Worm (Caenorhabditis elegans) whole organism, L1 larva: ENCODE measurements around the gene H40L08.8.
A peak's percentile ranks its signal among the peaks of the same experiment; 100 is the strongest.

ENCODE experiments used
- F16B12.6 ChIP-seq: fragments of 150-350 bp; optimal IDR thresholded peaks from 2 replicates; lab custom pipeline; 2014; ENCODE audit warnings: missing biosample characterization, missing genetic modification characterization
- alr-1 ChIP-seq: fragments of 200-800 bp; sonication (Bioruptor generic); optimal IDR thresholded peaks from 2 replicates; lab custom pipeline; 2018; ENCODE audit warnings: borderline replicate concordance, mild to moderate bottlenecking, missing genetic modification characterization, missing compliant biosample characterization
- aly-2 ChIP-seq: fragments of 150-350 bp; optimal IDR thresholded peaks from 2 replicates; lab custom pipeline; 2014; ENCODE audit warnings: missing biosample characterization, missing genetic modification characterization
- blmp-1 ChIP-seq: fragments of 150-350 bp; optimal IDR thresholded peaks from 2 replicates; lab custom pipeline; 2014; ENCODE audit warnings: missing biosample characterization, missing genetic modification characterization
- ceh-63 ChIP-seq: fragments of 200-800 bp; sonication (Bioruptor generic); optimal IDR thresholded peaks from 2 replicates; lab custom pipeline; 2018; ENCODE audit warnings: mild to moderate bottlenecking, missing genetic modification characterization, missing compliant biosample characterization
- dpl-1 ChIP-seq, 3 experiments: fragments of 150-350 bp in 2 of 3; sonication (generic microtip) in 1 of 3; optimal IDR thresholded peaks; 2 replicates each; lab custom pipeline; 2014 to 2017; ENCODE audit warnings: missing biosample characterization in 3 of 3, missing genetic modification characterization in 3 of 3, missing genetic modification reagents in 3 of 3
- efl-1 ChIP-seq, 4 experiments: fragments of 150-350 bp; optimal IDR thresholded peaks in 3 of 4; peaks in 1 of 4; 1 replicate in 1 of 4; 2 replicates in 3 of 4; lab custom pipeline; 2014; ENCODE audit warnings: missing biosample characterization in 2 of 4, missing genetic modification characterization in 2 of 4, missing genetic modification reagents in 2 of 4
- elt-3 ChIP-seq, 6 experiments: fragments of 150-350 bp in 1 of 6; sonication (generic microtip); optimal IDR thresholded peaks; 2 replicates each; lab custom pipeline; 2017 to 2018; ENCODE audit warnings: missing biosample characterization in 6 of 6, missing genetic modification characterization in 6 of 6, inconsistent platforms in 1 of 6
- fos-1 ChIP-seq: fragments of 150-350 bp; optimal IDR thresholded peaks from 2 replicates; lab custom pipeline; 2014; ENCODE audit warnings: missing biosample characterization, missing genetic modification characterization
- grh-1 ChIP-seq: fragments of 200-800 bp; sonication (Bioruptor generic); IDR thresholded peaks from 2 replicates; pipeline ENCODE4 v1.3.6; 2022; ENCODE audit warnings: missing genetic modification reagents, missing genetic modification characterization, missing compliant biosample characterization
- hpl-2 ChIP-seq: fragments of 150-350 bp; optimal IDR thresholded peaks from 2 replicates; lab custom pipeline; 2014; ENCODE audit warnings: missing biosample characterization, missing genetic modification reagents, missing genetic modification characterization
- irx-1 ChIP-seq: sonication (generic microtip); optimal IDR thresholded peaks from 2 replicates; lab custom pipeline; 2016; ENCODE audit warnings: missing genetic modification characterization, missing compliant biosample characterization
- lin-14 ChIP-seq: fragments of 200-800 bp; sonication (Bioruptor generic); optimal IDR thresholded peaks from 2 replicates; lab custom pipeline; 2018; ENCODE audit warnings: mild to moderate bottlenecking, missing genetic modification characterization, moderate library complexity, missing compliant biosample characterization
- lin-15B ChIP-seq: fragments of 150-350 bp; sonication (generic microtip); optimal IDR thresholded peaks from 3 replicates; lab custom pipeline; 2014; ENCODE audit warnings: missing biosample characterization, missing genetic modification characterization
- lin-35 ChIP-seq, 2 experiments: fragments of 150-350 bp; optimal IDR thresholded peaks; 2 replicates each; lab custom pipeline; 2014; ENCODE audit warnings: missing biosample characterization in 2 of 2, missing genetic modification characterization in 2 of 2, missing genetic modification reagents in 2 of 2
- mdl-1 ChIP-seq, 2 experiments: fragments of 150-350 bp; optimal IDR thresholded peaks; 2 replicates each; lab custom pipeline; 2014 to 2017; ENCODE audit warnings: missing biosample characterization in 2 of 2, missing genetic modification characterization in 2 of 2, inconsistent platforms in 1 of 2
- nhr-19 ChIP-seq: fragments of 200-800 bp; sonication (Bioruptor generic); conservative IDR thresholded peaks from 2 replicates; pipeline ENCODE4 v1.3.6; 2022; ENCODE audit warnings: missing genetic modification characterization, missing compliant biosample characterization
- nhr-20 ChIP-seq: sonication (generic microtip); optimal IDR thresholded peaks from 2 replicates; lab custom pipeline; 2016; ENCODE audit warnings: mild to moderate bottlenecking, missing genetic modification characterization, missing compliant biosample characterization
- nhr-237 ChIP-seq: fragments of 150-350 bp; optimal IDR thresholded peaks from 2 replicates; lab custom pipeline; 2014; ENCODE audit warnings: missing biosample characterization, missing genetic modification characterization
- nhr-71 ChIP-seq: sonication (generic microtip); optimal IDR thresholded peaks from 2 replicates; lab custom pipeline; 2016; ENCODE audit warnings: mild to moderate bottlenecking, missing genetic modification characterization, moderate library complexity, missing compliant biosample characterization
- nhr-76 ChIP-seq: sonication (generic microtip); optimal IDR thresholded peaks from 2 replicates; lab custom pipeline; 2017; ENCODE audit warnings: missing biosample characterization, missing genetic modification characterization
- nhr-85 ChIP-seq: sonication (generic microtip); peaks from one replicate; lab custom pipeline; 2016; ENCODE audit warnings: missing genetic modification characterization, inconsistent platforms, missing compliant biosample characterization
- nhr-90 ChIP-seq: sonication (generic microtip); optimal IDR thresholded peaks from 2 replicates; lab custom pipeline; 2016; ENCODE audit warnings: mild to moderate bottlenecking, missing genetic modification characterization, missing compliant biosample characterization; ENCODE audit not compliant: poor library complexity
- pag-3 ChIP-seq: sonication (generic microtip); optimal IDR thresholded peaks from 2 replicates; lab custom pipeline; 2017; ENCODE audit warnings: missing genetic modification characterization, mild to moderate bottlenecking, missing compliant biosample characterization, antibody characterized with exemption, borderline replicate concordance; ENCODE audit not compliant: insufficient read depth
- snpc-4 ChIP-seq: fragments of 150-350 bp; optimal IDR thresholded peaks from 2 replicates; lab custom pipeline; 2014; ENCODE audit warnings: missing biosample characterization, missing genetic modification characterization
- snu-23 ChIP-seq: sonication (generic microtip); optimal IDR thresholded peaks from 2 replicates; lab custom pipeline; 2016; ENCODE audit warnings: missing genetic modification characterization, missing compliant biosample characterization
- sup-37 ChIP-seq: fragments of 200-800 bp; sonication (Bioruptor generic); optimal IDR thresholded peaks from 2 replicates; lab custom pipeline; 2018; ENCODE audit warnings: mild to moderate bottlenecking, missing genetic modification characterization, missing compliant biosample characterization
- tbx-2 ChIP-seq: sonication (generic microtip); optimal IDR thresholded peaks from 2 replicates; lab custom pipeline; 2016; ENCODE audit warnings: missing genetic modification characterization, missing compliant biosample characterization
- unc-130 ChIP-seq: fragments of 150-350 bp; optimal IDR thresholded peaks from 2 replicates; lab custom pipeline; 2017; ENCODE audit warnings: missing biosample characterization, missing genetic modification characterization, inconsistent platforms
- unc-86 ChIP-seq: sonication (generic microtip); optimal IDR thresholded peaks from 2 replicates; lab custom pipeline; 2016; ENCODE audit warnings: missing genetic modification characterization, missing compliant biosample characterization
- ztf-11 ChIP-seq, 2 experiments: sonication (generic microtip); optimal IDR thresholded peaks; 2 replicates each; lab custom pipeline; 2016 to 2017; ENCODE audit warnings: missing genetic modification characterization in 2 of 2, missing biosample characterization in 1 of 2, missing compliant biosample characterization in 1 of 2
- ztf-4 ChIP-seq: fragments of 150-350 bp; optimal IDR thresholded peaks from 2 replicates; lab custom pipeline; 2014; ENCODE audit warnings: missing biosample characterization, missing genetic modification characterization

Gene H40L08.8

DNA sequence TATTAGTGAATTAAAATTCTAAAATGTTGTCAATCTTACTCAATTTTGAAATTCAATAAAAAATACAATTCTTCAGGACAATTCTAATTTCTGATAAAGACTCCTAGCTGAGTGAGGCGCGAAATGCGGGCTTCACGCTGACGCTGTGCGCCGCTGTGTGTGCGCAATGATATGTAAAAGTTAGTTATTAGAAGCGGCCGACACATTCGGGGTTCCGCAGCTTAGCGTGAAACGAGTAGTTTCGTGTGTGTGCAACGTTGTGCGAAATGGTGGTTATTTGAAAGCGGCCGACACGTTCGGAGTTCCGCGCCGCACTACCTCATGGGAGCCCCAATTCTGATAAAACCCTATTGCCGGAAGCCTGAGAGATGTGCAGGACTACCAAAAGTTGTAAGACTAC, 2.3 kb downstream of the H40L08.8 start:
- TF ChIP-seq efl-1 (optimal IDR thresholded peaks at IDR 0.05; lab: Kevin White, UChicago) (no peak), efl-1 (GFP tag; optimal IDR thresholded peaks at IDR 0.05 in 1 of 2; lab: Kevin White, UChicago) (peak in 1 of 2 experiments; percentile 53), ztf-11 (tag; optimal IDR thresholded peaks at IDR 0.05; lab: Kevin White, UChicago) (no peak), snpc-4 (tag; lab: Kevin White, UChicago) (peak; percentile 11), nhr-85 (tag; lab: Kevin White, UChicago) (peak; percentile 9)

- TF ChIP-seq snu-23, result no peak
- TF ChIP-seq hpl-2, result no peak
- TF ChIP-seq aly-2, result no peak
- no peak for TF ChIP-seq unc-86
- TF ChIP-seq sup-37 (GFP tag; lab: Kevin White, UChicago), result no peak
- no peak for TF ChIP-seq alr-1 (tag; lab: Kevin White, UChicago)
- TF ChIP-seq fos-1 (tag; lab: Kevin White, UChicago), result no peak
- peak; percentile 34 for TF ChIP-seq snpc-4 (tag; lab: Kevin White, UChicago)
These were observed 4.0 kb downstream of the H40L08.8 start for ce11 chrX:15073479-15073878.

DNA sequence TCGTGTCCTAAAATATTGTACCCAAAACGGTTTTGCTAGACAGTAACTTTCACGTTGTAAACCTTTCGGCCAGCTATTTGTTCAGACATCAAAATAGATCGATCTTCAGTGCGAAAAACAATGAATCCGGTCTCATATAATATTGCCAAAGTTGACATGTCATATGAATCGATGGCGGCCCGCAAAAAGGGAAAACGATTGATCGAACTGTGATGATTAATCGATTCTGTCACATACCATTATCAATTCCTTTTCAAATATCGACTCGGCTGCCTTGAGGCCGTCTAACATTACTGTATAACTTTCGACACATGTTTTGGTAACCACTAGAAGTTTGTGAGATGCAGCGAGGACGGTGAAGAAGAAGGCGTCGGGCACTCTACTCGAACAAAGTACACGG, 4.6 kb downstream of the H40L08.8 start:
- TF ChIP-seq snu-23 (peak; percentile 67), nhr-76 (no peak), dpl-1 (GFP tag; optimal IDR thresholded peaks at IDR 0.05; lab: Kevin White, UChicago) (peak in 1 of 3 experiments; percentile 8), blmp-1 (tag; lab: Kevin White, UChicago) (peak; percentile 94), efl-1 (optimal IDR thresholded peaks at IDR 0.05; lab: Kevin White, UChicago) (no peak), efl-1 (GFP tag; optimal IDR thresholded peaks at IDR 0.05 in 1 of 2; lab: Kevin White, UChicago) (peak in 1 of 2 experiments; percentile 58), unc-130 (peak; percentile 28), ceh-63 (no peak), nhr-71 (tag; lab: Kevin White, UChicago) (peak; percentile 80), ztf-4 (tag; lab: Kevin White, UChicago) (no peak), grh-1 (GFP tag; lab: Robert Waterston, UW) (0 out of 2 replicates have a peak, but pooled peaks have one; percentile 61), nhr-20 (tag; lab: Kevin White, UChicago) (peak; percentile 81), lin-35 (GFP tag; optimal IDR thresholded peaks at IDR 0.05; lab: Kevin White, UChicago) (peak in 1 of 2 experiments; percentile 35), nhr-90 (tag; lab: Kevin White, UChicago) (peak; percentile 74), nhr-237 (no peak), tbx-2 (peak; percentile 69), mdl-1 (tag; optimal IDR thresholded peaks at IDR 0.05; lab: Kevin White, UChicago) (peak in 1 of 2 experiments; percentile 35), lin-14 (peak; percentile 56), pag-3 (tag; lab: Kevin White, UChicago) (no peak), elt-3 (tag; optimal IDR thresholded peaks at IDR 0.05; lab: Kevin White, UChicago) (peak in 2 of 6 experiments; percentile 71 to 72), nhr-85 (tag; lab: Kevin White, UChicago) (peak; percentile 96), nhr-19 (GFP tag; lab: Robert Waterston, UW) (peak; percentile 49)

DNA sequence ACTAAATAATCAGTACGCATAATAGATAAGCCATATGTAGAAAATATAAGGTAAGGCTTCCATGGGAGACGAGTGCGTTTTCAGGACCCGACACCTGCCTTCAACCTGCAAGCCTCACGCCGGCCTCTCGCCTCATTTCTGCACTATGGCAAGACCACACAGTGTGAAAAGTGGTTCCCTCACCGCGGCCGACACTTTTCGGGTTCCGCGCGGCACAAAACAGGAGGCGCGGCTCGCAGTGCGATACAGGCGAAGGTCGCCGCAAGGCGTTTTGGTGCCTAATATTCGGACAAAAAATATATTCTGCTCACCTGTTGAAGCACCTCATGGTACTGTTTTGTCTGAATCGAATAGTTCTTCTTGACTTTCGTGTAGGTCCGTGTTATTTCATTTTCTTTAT, 7.3 kb downstream of the H40L08.8 start:
- TF ChIP-seq ztf-11 (tag; optimal IDR thresholded peaks at IDR 0.05; lab: Kevin White, UChicago) (no peak), snpc-4 (tag; lab: Kevin White, UChicago) (peak; percentile 54)

- TF ChIP-seq blmp-1 (tag; lab: Kevin White, UChicago) (no peak), nhr-20 (tag; lab: Kevin White, UChicago) (no peak), lin-15B (tag; lab: Kevin White, UChicago) (no peak), hpl-2 (no peak), irx-1 (no peak), F16B12.6 (no peak)
These were observed 8.2 kb downstream of the H40L08.8 start, which contains the start of gene mam-6 for ce11 chrX:15069242-15069641. Gene mam-6, minus strand, starts transcription at chrX:15069342.
